Fruit fly (Drosophila melanogaster) whole organism, prepupa: ENCODE data around the gene CG10462.

ENCODE experiments used
- CG10631 ChIP-seq: fragments of 200-800 bp; sonication (Bioruptor generic); optimal IDR thresholded peaks from 2 replicates; lab custom pipeline; 2016; ENCODE audit warnings: missing biosample characterization, missing genetic modification characterization
- CG10669 ChIP-seq: fragments of 200-800 bp; sonication (Bioruptor generic); optimal IDR thresholded peaks from 3 replicates; lab custom pipeline; 2018; ENCODE audit warnings: missing biosample characterization, mild to moderate bottlenecking, missing genetic modification characterization, moderate library complexity
- CG11294 ChIP-seq: fragments of 200-800 bp; sonication (Bioruptor generic); IDR thresholded peaks from 2 replicates; pipeline ENCODE4 v1.3.6; 2022; ENCODE audit warnings: missing biosample characterization, missing genetic modification characterization
- CG11762 ChIP-seq: fragments of 200-800 bp; sonication (Bioruptor generic); optimal IDR thresholded peaks from 3 replicates; lab custom pipeline; 2016; ENCODE audit warnings: missing biosample characterization, missing genetic modification characterization; ENCODE audit not compliant: insufficient read depth
- CG16779 ChIP-seq: fragments of 200-800 bp; sonication (Bioruptor generic); optimal IDR thresholded peaks from 3 replicates; lab custom pipeline; 2017; ENCODE audit warnings: missing biosample characterization, mild to moderate bottlenecking, missing genetic modification characterization
- CG3032 ChIP-seq: fragments of 200-800 bp; optimal IDR thresholded peaks from 2 replicates; lab custom pipeline; 2019; ENCODE audit warnings: missing biosample characterization, mild to moderate bottlenecking, missing genetic modification characterization, moderate library complexity
- CG32006 ChIP-seq: fragments of 200-800 bp; sonication (Bioruptor generic); optimal IDR thresholded peaks from 3 replicates; lab custom pipeline; 2017; ENCODE audit warnings: missing biosample characterization, mild to moderate bottlenecking, missing genetic modification characterization
- CG4318 ChIP-seq: fragments of 200-800 bp; sonication (Bioruptor generic); optimal IDR thresholded peaks from 3 replicates; lab custom pipeline; 2017; ENCODE audit warnings: missing biosample characterization, mild to moderate bottlenecking, missing genetic modification characterization
- CG6163 ChIP-seq: fragments of 200-800 bp; sonication (Bioruptor generic); IDR thresholded peaks from 3 replicates; pipeline ENCODE4 v1.3.6; 2022; ENCODE audit warnings: missing biosample characterization, missing genetic modification characterization
- CG6276 ChIP-seq: fragments of 200-800 bp; sonication (Bioruptor generic); optimal IDR thresholded peaks from 2 replicates; lab custom pipeline; 2017; ENCODE audit warnings: missing biosample characterization, mild to moderate bottlenecking, missing genetic modification characterization
- CG6808 ChIP-seq: fragments of 200-800 bp; sonication (Bioruptor generic); optimal IDR thresholded peaks from 3 replicates; lab custom pipeline; 2017; ENCODE audit warnings: missing biosample characterization, missing genetic modification characterization, mild to moderate bottlenecking, moderate library complexity, missing genetic modification reagents
- CG6854 ChIP-seq: fragments of 200-800 bp; sonication (Bioruptor generic); optimal IDR thresholded peaks from 2 replicates; lab custom pipeline; 2017; ENCODE audit warnings: missing biosample characterization, mild to moderate bottlenecking, missing genetic modification characterization
- CG7368 ChIP-seq: fragments of 200-800 bp; sonication (Bioruptor generic); optimal IDR thresholded peaks from 3 replicates; lab custom pipeline; 2016; ENCODE audit warnings: missing biosample characterization, missing genetic modification characterization
- CG8119 ChIP-seq: fragments of 200-800 bp; sonication (Bioruptor generic); IDR thresholded peaks from 3 replicates; pipeline ENCODE4 v1.3.6; 2022; ENCODE audit warnings: missing biosample characterization, missing genetic modification characterization
- CG8632 ChIP-seq: fragments of 200-800 bp; sonication (Bioruptor generic); optimal IDR thresholded peaks from 3 replicates; lab custom pipeline; 2016; ENCODE audit warnings: missing biosample characterization, missing genetic modification characterization
- CG9139 ChIP-seq: fragments of 200-800 bp; sonication (Bioruptor generic); optimal IDR thresholded peaks from 3 replicates; lab custom pipeline; 2017; ENCODE audit warnings: missing biosample characterization, mild to moderate bottlenecking, missing genetic modification characterization
- Eip75B ChIP-seq: fragments of 200-800 bp; sonication (Bioruptor generic); optimal IDR thresholded peaks from 3 replicates; lab custom pipeline; 2016; ENCODE audit warnings: missing biosample characterization, missing genetic modification characterization
- Eip78C ChIP-seq: fragments of 200-800 bp; sonication (Bioruptor generic); peaks from one replicate; lab custom pipeline; 2016; ENCODE audit warnings: missing biosample characterization, missing genetic modification characterization
- Eip93F ChIP-seq: fragments of 200-800 bp; sonication (Bioruptor generic); optimal IDR thresholded peaks from 2 replicates; lab custom pipeline; 2016; ENCODE audit warnings: missing biosample characterization, mild to moderate bottlenecking, missing genetic modification characterization
- Ets21C ChIP-seq: fragments of 200-800 bp; sonication (Bioruptor generic); optimal IDR thresholded peaks from 3 replicates; lab custom pipeline; 2016; ENCODE audit warnings: missing biosample characterization, missing genetic modification characterization
- Gug ChIP-seq: fragments of 200-800 bp; sonication (Bioruptor generic); IDR thresholded peaks from 2 replicates; pipeline ENCODE4 v1.3.6; 2022; ENCODE audit warnings: missing biosample characterization, missing genetic modification characterization
- Hr38 ChIP-seq: sonication (Bioruptor generic); optimal IDR thresholded peaks from 2 replicates; lab custom pipeline; 2016; ENCODE audit warnings: missing biosample characterization, missing genetic modification characterization
- Hr39 ChIP-seq: fragments of 200-800 bp; sonication (Bioruptor generic); optimal IDR thresholded peaks from 2 replicates; lab custom pipeline; 2016; ENCODE audit warnings: missing biosample characterization, missing genetic modification characterization
- Met ChIP-seq: fragments of 200-800 bp; sonication (Bioruptor generic); optimal IDR thresholded peaks from 3 replicates; lab custom pipeline; 2016; ENCODE audit warnings: missing biosample characterization, missing genetic modification characterization
- Smox ChIP-seq: fragments of 200-800 bp; sonication (Bioruptor generic); optimal IDR thresholded peaks from 3 replicates; lab custom pipeline; 2016; ENCODE audit warnings: missing biosample characterization, missing genetic modification characterization
- Sox15 ChIP-seq: fragments of 200-800 bp; sonication (Bioruptor generic); optimal IDR thresholded peaks from 3 replicates; lab custom pipeline; 2016; ENCODE audit warnings: missing biosample characterization, missing genetic modification characterization
- achi ChIP-seq: fragments of 200-800 bp; sonication (Bioruptor generic); optimal IDR thresholded peaks from 3 replicates; lab custom pipeline; 2016; ENCODE audit warnings: missing biosample characterization, missing genetic modification characterization
- cyc ChIP-seq: fragments of 200-800 bp; sonication (Bioruptor generic); optimal IDR thresholded peaks from 3 replicates; lab custom pipeline; 2016; ENCODE audit warnings: missing biosample characterization, missing genetic modification characterization
- dac ChIP-seq: fragments of 200-800 bp; sonication (Bioruptor generic); optimal IDR thresholded peaks from 2 replicates; lab custom pipeline; 2017; ENCODE audit warnings: missing biosample characterization, mild to moderate bottlenecking, missing genetic modification characterization
- eg ChIP-seq: fragments of 200-800 bp; sonication (Bioruptor generic); IDR thresholded peaks from 3 replicates; pipeline ENCODE4 v1.3.6; 2022; ENCODE audit warnings: missing biosample characterization, missing genetic modification characterization
- esn ChIP-seq: fragments of 200-800 bp; sonication (Bioruptor generic); optimal IDR thresholded peaks from 2 replicates; lab custom pipeline; 2016; ENCODE audit warnings: missing biosample characterization, mild to moderate bottlenecking, missing genetic modification characterization, moderate library complexity
- fd59A ChIP-seq: fragments of 200-800 bp; sonication (Bioruptor generic); optimal IDR thresholded peaks from 2 replicates; lab custom pipeline; 2017; ENCODE audit warnings: missing biosample characterization, mild to moderate bottlenecking, missing genetic modification characterization, missing genetic modification reagents
- fkh ChIP-seq: fragments of 200-800 bp; sonication (Bioruptor generic); optimal IDR thresholded peaks from 3 replicates; lab custom pipeline; 2017; ENCODE audit warnings: missing biosample characterization, mild to moderate bottlenecking, missing genetic modification characterization, moderate library complexity
- lz ChIP-seq: fragments of 200-800 bp; sonication (Bioruptor generic); optimal IDR thresholded peaks from 3 replicates; lab custom pipeline; 2016; ENCODE audit warnings: missing biosample characterization, missing genetic modification characterization
- net ChIP-seq: fragments of 200-800 bp; sonication (Bioruptor generic); optimal IDR thresholded peaks from 3 replicates; lab custom pipeline; 2016; ENCODE audit warnings: missing biosample characterization, missing genetic modification characterization
- pdm3 ChIP-seq: fragments of 200-800 bp; sonication (Bioruptor generic); optimal IDR thresholded peaks from 3 replicates; lab custom pipeline; 2016; ENCODE audit warnings: missing biosample characterization, missing genetic modification characterization
- salr ChIP-seq, 2 experiments: fragments of 200-800 bp; sonication (Bioruptor generic); optimal IDR thresholded peaks; 3 replicates each; lab custom pipeline; 2016 to 2018; ENCODE audit warnings: missing biosample characterization in 2 of 2, missing genetic modification characterization in 2 of 2, mild to moderate bottlenecking in 1 of 2
- svp ChIP-seq: fragments of 200-800 bp; sonication (Bioruptor generic); peaks from one replicate; lab custom pipeline; 2016; ENCODE audit warnings: missing biosample characterization, missing genetic modification characterization
- topi ChIP-seq: fragments of 200-800 bp; sonication (Bioruptor generic); optimal IDR thresholded peaks from 3 replicates; lab custom pipeline; 2016; ENCODE audit warnings: missing biosample characterization, missing genetic modification characterization
- vri ChIP-seq: fragments of 200-800 bp; sonication (Bioruptor generic); optimal IDR thresholded peaks from 3 replicates; lab custom pipeline; 2016; ENCODE audit warnings: missing biosample characterization, mild to moderate bottlenecking, missing genetic modification characterization

Gene CG10462

dm6 chr2L:19722517-19722916 is 13.3 kb downstream of the CG10462 start (continued):
- TF ChIP-seq CG6808 (GFP tag; lab: Kevin White, UChicago) (no peak), vri (no peak), dac (GFP tag; lab: Kevin White, UChicago) (no peak), topi (GFP tag; lab: Kevin White, UChicago) (peak; percentile 6), pdm3 (GFP tag; lab: Kevin White, UChicago) (peak; percentile 44), fd59A (GFP tag; lab: Kevin White, UChicago) (peak; percentile 8), Hr39 (GFP tag; lab: Kevin White, UChicago) (peak; percentile 24), Hr38 (no peak), Eip93F (GFP tag; lab: Kevin White, UChicago) (no peak), Ets21C (GFP tag; lab: Kevin White, UChicago) (peak; percentile 22), CG4318 (peak; percentile 9), CG8119 (GFP tag; lab: Robert Waterston, UW) (no peak), CG32006 (GFP tag; lab: Kevin White, UChicago) (no peak), CG6163 (peak; percentile 47; the same call in 2 of the 3 replicates), achi (GFP tag; lab: Kevin White, UChicago) (peak; percentile 45), Gug (no peak; the same call in 1 of the 2 replicates), salr (GFP tag; optimal IDR thresholded peaks at IDR 0.05; lab: Kevin White, UChicago) (peak; percentile 11 to 29), CG11294 (no peak), net (GFP tag; lab: Kevin White, UChicago) (peak; percentile 16), CG16779 (tag; lab: Kevin White, UChicago) (peak; percentile 7), esn (no peak), cyc (GFP tag; lab: Kevin White, UChicago) (no peak), CG8632 (GFP tag; lab: Kevin White, UChicago) (peak; percentile 4), fkh (no peak), CG11762 (GFP tag; lab: Kevin White, UChicago) (no peak), Smox (GFP tag; lab: Kevin White, UChicago) (peak; percentile 13), lz (peak; percentile 20), Eip78C (GFP tag; lab: Kevin White, UChicago) (peak; percentile 62), CG3032 (tag; lab: Kevin White, UChicago) (no peak), CG9139 (GFP tag; lab: Kevin White, UChicago) (no peak), CG7368 (GFP tag; lab: Kevin White, UChicago) (no peak), eg (no peak; the same call in 2 of the 3 replicates)

dm6 chr2L:19700868-19701267 is 34.9 kb downstream of the CG10462 start, which contains the start of gene scw:
Gene scw, minus strand, starts transcription at chr2L:19700968.
- no peak for TF ChIP-seq Met (GFP tag; lab: Kevin White, UChicago)
- TF ChIP-seq svp (GFP tag; lab: Kevin White, UChicago), result peak; percentile 42
- TF ChIP-seq CG6276 (GFP tag; lab: Kevin White, UChicago), result no peak

- TF ChIP-seq Met (GFP tag; lab: Kevin White, UChicago) (no peak), CG16779 (tag; lab: Kevin White, UChicago) (no peak), CG6854 (GFP tag; lab: Kevin White, UChicago) (no peak), CG32006 (GFP tag; lab: Kevin White, UChicago) (no peak), Eip75B (no peak), CG10631 (no peak), Sox15 (GFP tag; lab: Kevin White, UChicago) (no peak), Eip78C (GFP tag; lab: Kevin White, UChicago) (no peak), CG6808 (GFP tag; lab: Kevin White, UChicago) (no peak), CG10669 (GFP tag; lab: Kevin White, UChicago) (no peak)
These were observed 53.2 kb downstream of the CG10462 start for dm6 chr2L:19682533-19682932.
